Worm (Caenorhabditis elegans) whole organism, L1 larva: Measurements from ENCODE around the gene letm-1.

Source experiments
- aly-2 ChIP-seq: fragments of 150-350 bp; optimal IDR thresholded peaks from 2 replicates; lab custom pipeline; 2014; ENCODE audit warnings: missing biosample characterization, missing genetic modification characterization
- elt-2 ChIP-seq: sonication (generic microtip); optimal IDR thresholded peaks from 2 replicates; lab custom pipeline; 2016; ENCODE audit warnings: missing genetic modification characterization, mild to moderate bottlenecking, inconsistent platforms, missing compliant biosample characterization, missing genetic modification reagents
- isw-1 ChIP-seq: fragments of 200-800 bp; sonication (Bioruptor generic); IDR thresholded peaks from 2 replicates; pipeline ENCODE4 v1.3.6; 2022; ENCODE audit warnings: missing genetic modification characterization, missing compliant biosample characterization
- mdl-1 ChIP-seq, 2 experiments: fragments of 150-350 bp; optimal IDR thresholded peaks; 2 replicates each; lab custom pipeline; 2014 to 2017; ENCODE audit warnings: missing biosample characterization in 2 of 2, missing genetic modification characterization in 2 of 2, inconsistent platforms in 1 of 2
- nhr-237 ChIP-seq: fragments of 150-350 bp; optimal IDR thresholded peaks from 2 replicates; lab custom pipeline; 2014; ENCODE audit warnings: missing biosample characterization, missing genetic modification characterization
- nhr-77 ChIP-seq: fragments of 150-350 bp; optimal IDR thresholded peaks from 2 replicates; lab custom pipeline; 2014; ENCODE audit warnings: missing biosample characterization, missing genetic modification characterization
- nhr-90 ChIP-seq: sonication (generic microtip); optimal IDR thresholded peaks from 2 replicates; lab custom pipeline; 2016; ENCODE audit warnings: mild to moderate bottlenecking, missing genetic modification characterization, missing compliant biosample characterization; ENCODE audit not compliant: poor library complexity
- snpc-4 ChIP-seq: fragments of 150-350 bp; optimal IDR thresholded peaks from 2 replicates; lab custom pipeline; 2014; ENCODE audit warnings: missing biosample characterization, missing genetic modification characterization
- tbx-2 ChIP-seq: sonication (generic microtip); optimal IDR thresholded peaks from 2 replicates; lab custom pipeline; 2016; ENCODE audit warnings: missing genetic modification characterization, missing compliant biosample characterization
- unc-30 ChIP-seq: sonication (generic microtip); optimal IDR thresholded peaks from 2 replicates; lab custom pipeline; 2017; ENCODE audit warnings: missing biosample characterization, missing genetic modification characterization

DNA sequence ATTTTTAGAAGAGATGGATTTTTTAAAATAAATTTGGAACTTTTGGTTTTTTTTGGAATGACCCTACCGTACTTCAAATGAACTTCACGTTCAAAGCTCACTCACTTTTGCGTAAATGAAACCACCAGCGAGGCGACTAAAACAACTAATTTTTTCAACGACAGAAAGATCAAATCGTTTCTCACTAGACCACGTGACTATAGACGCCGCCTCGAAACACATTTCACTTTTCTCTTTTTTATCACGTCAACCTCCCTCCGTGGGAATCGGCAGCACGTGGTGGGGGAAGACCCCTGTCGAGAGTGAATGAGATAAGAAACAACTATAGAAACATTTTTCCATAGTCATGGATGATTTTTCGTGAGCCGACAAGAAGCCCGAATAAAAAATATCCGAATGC, 3.8 kb upstream of the letm-1 start:
- peak; percentile 77 for TF ChIP-seq tbx-2 (tag; lab: Kevin White, UChicago)
- peak; percentile 89 for TF ChIP-seq nhr-90
- no peak for TF ChIP-seq isw-1 (GFP tag; lab: Robert Waterston, UW)
- peak; percentile 91 for TF ChIP-seq elt-2 (tag; lab: Kevin White, UChicago)
- TF ChIP-seq mdl-1 (tag; optimal IDR thresholded peaks at IDR 0.05; lab: Kevin White, UChicago), result peak; percentile 18 to 99
- TF ChIP-seq nhr-77, result no peak
- no peak for TF ChIP-seq aly-2 (tag; lab: Kevin White, UChicago)
- no peak for TF ChIP-seq nhr-237 (tag; lab: Kevin White, UChicago)
- no peak for TF ChIP-seq unc-30 (tag; lab: Kevin White, UChicago)
- TF ChIP-seq snpc-4 (tag; lab: Kevin White, UChicago), result peak; percentile 56
